Worm (Caenorhabditis elegans) whole organism, early embryonic: ENCODE results near the gene abhd-12.

Source experiments
- B0310.2 ChIP-seq: sonication (generic microtip); optimal IDR thresholded peaks from 2 replicates; lab custom pipeline; 2016; ENCODE audit warnings: mild to moderate bottlenecking, missing genetic modification characterization, missing compliant biosample characterization
- F13C5.2 ChIP-seq: sonication (generic microtip); optimal IDR thresholded peaks from 2 replicates; lab custom pipeline; 2017; ENCODE audit warnings: mild to moderate bottlenecking, missing genetic modification characterization, inconsistent platforms, missing compliant biosample characterization
- aly-1 ChIP-seq: sonication (generic microtip); optimal IDR thresholded peaks from 2 replicates; lab custom pipeline; 2016; ENCODE audit warnings: missing genetic modification characterization, missing compliant biosample characterization
- ama-1 ChIP-seq: fragments of 150-350 bp; optimal IDR thresholded peaks from 2 replicates; lab custom pipeline; 2014
- ceh-13 ChIP-seq: fragments of 200-800 bp; sonication (Bioruptor generic); optimal IDR thresholded peaks from 2 replicates; lab custom pipeline; 2018; ENCODE audit warnings: mild to moderate bottlenecking, missing genetic modification characterization, missing compliant biosample characterization
- ceh-36 ChIP-seq: sonication (generic microtip); optimal IDR thresholded peaks from 2 replicates; lab custom pipeline; 2016; ENCODE audit warnings: missing genetic modification characterization, inconsistent platforms, missing compliant biosample characterization
- ets-7 ChIP-seq: sonication (generic microtip); optimal IDR thresholded peaks from 2 replicates; lab custom pipeline; 2016; ENCODE audit warnings: missing genotype, missing genetic modification characterization, missing compliant biosample characterization
- flt-1 ChIP-seq: fragments of 200-800 bp; sonication (Bioruptor generic); IDR thresholded peaks from 2 replicates; pipeline ENCODE4 v1.3.6; 2022; ENCODE audit warnings: missing genetic modification characterization, missing compliant biosample characterization
- hmbx-1 ChIP-seq: sonication (generic microtip); optimal IDR thresholded peaks from 2 replicates; lab custom pipeline; 2016; ENCODE audit warnings: mild to moderate bottlenecking, missing genetic modification characterization, missing compliant biosample characterization
- hmg-4 ChIP-seq: fragments of 200-800 bp; sonication (Bioruptor generic); optimal IDR thresholded peaks from 2 replicates; lab custom pipeline; 2018; ENCODE audit warnings: mild to moderate bottlenecking, missing genetic modification characterization, missing compliant biosample characterization
- hnd-1 ChIP-seq: sonication (generic microtip); optimal IDR thresholded peaks from 2 replicates; lab custom pipeline; 2016; ENCODE audit warnings: missing genetic modification characterization, missing compliant biosample characterization
- pes-1 ChIP-seq: fragments of 200-800 bp; sonication (Bioruptor generic); IDR thresholded peaks from 2 replicates; pipeline ENCODE4 v1.3.6; 2022; ENCODE audit warnings: missing genetic modification reagents, missing genetic modification characterization, missing compliant biosample characterization
- scrt-1 ChIP-seq: fragments of 200-800 bp; sonication (Bioruptor generic); IDR thresholded peaks from 2 replicates; pipeline ENCODE4 v1.3.6; 2022; ENCODE audit warnings: missing genetic modification characterization, missing compliant biosample characterization
- sea-1 ChIP-seq: fragments of 200-800 bp; sonication (Bioruptor generic); conservative IDR thresholded peaks from 2 replicates; pipeline ENCODE4 v1.3.6; 2022; ENCODE audit warnings: missing genetic modification characterization, missing compliant biosample characterization
- tbx-11 ChIP-seq: fragments of 200-800 bp; sonication (Bioruptor generic); IDR thresholded peaks from 2 replicates; pipeline ENCODE4 v1.3.6; 2022; ENCODE audit warnings: missing genetic modification characterization, missing compliant biosample characterization
- tbx-37 ChIP-seq: fragments of 200-800 bp; sonication (Bioruptor generic); conservative IDR thresholded peaks from 2 replicates; pipeline ENCODE4 v1.3.6; 2022; ENCODE audit warnings: missing genetic modification reagents, missing genetic modification characterization, missing compliant biosample characterization
- tra-4 ChIP-seq: sonication (generic microtip); optimal IDR thresholded peaks from 2 replicates; lab custom pipeline; 2017; ENCODE audit warnings: missing genetic modification characterization, missing compliant biosample characterization

Gene abhd-12

ce11 chrV:7983381-7984052, at the start of gene abhd-12, which contains the start of gene natb-1:
Gene abhd-12 (plus strand): TSS chrV:7983879.
Gene natb-1 (minus strand): TSS chrV:7983431.
- no peak for TF ChIP-seq ama-1 (lab: Kevin White, UChicago)
- no peak for TF ChIP-seq scrt-1 (GFP tag; lab: Robert Waterston, UW)
- TF ChIP-seq hnd-1: no peak
- TF ChIP-seq aly-1: no peak

ce11 chrV:7937152-7937551, 46.5 kb upstream of the abhd-12 start, which contains the start of gene srsx-3:
Gene srsx-3 (minus strand): TSS chrV:7937252.
- TF ChIP-seq ets-7 (tag; lab: Kevin White, UChicago): no peak
- no peak for TF ChIP-seq tbx-37

- no peak for TF ChIP-seq scrt-1 (GFP tag; lab: Robert Waterston, UW)
- TF ChIP-seq ceh-13 (GFP tag; lab: Kevin White, UChicago): no peak
- TF ChIP-seq B0310.2 (tag; lab: Kevin White, UChicago): no peak
- no peak for TF ChIP-seq tbx-37
- no peak for TF ChIP-seq F13C5.2 (tag; lab: Kevin White, UChicago)
- TF ChIP-seq ama-1 (lab: Kevin White, UChicago): no peak
These were observed 43.4 kb upstream of the abhd-12 start, which contains the start of gene srt-53 for ce11 chrV:7940299-7940698. Gene srt-53 (minus strand): TSS chrV:7940399.

- TF ChIP-seq ama-1 (lab: Kevin White, UChicago) (no peak), ceh-36 (no peak), pes-1 (no peak), hnd-1 (no peak), hmbx-1 (tag; lab: Kevin White, UChicago) (no peak), B0310.2 (tag; lab: Kevin White, UChicago) (no peak), tbx-37 (no peak), hmg-4 (GFP tag; lab: Kevin White, UChicago) (no peak), aly-1 (no peak), tra-4 (tag; lab: Kevin White, UChicago) (no peak), sea-1 (no peak), ets-7 (tag; lab: Kevin White, UChicago) (no peak), flt-1 (no peak), ceh-13 (GFP tag; lab: Kevin White, UChicago) (no peak), F13C5.2 (tag; lab: Kevin White, UChicago) (no peak), tbx-11 (GFP tag; lab: Robert Waterston, UW) (no peak), scrt-1 (GFP tag; lab: Robert Waterston, UW) (no peak)
These were observed 40.1 kb upstream of the abhd-12 start, which contains the start of gene Y97E10B.1 for ce11 chrV:7943568-7943967. Gene Y97E10B.1 (plus strand): TSS chrV:7943868.

- no peak for TF ChIP-seq hnd-1
- TF ChIP-seq sea-1: no peak
- TF ChIP-seq tbx-37: no peak
These were observed 37.5 kb upstream of the abhd-12 start for ce11 chrV:7946229-7946628.

ce11 chrV:7952855-7953254, 30.8 kb upstream of the abhd-12 start, which contains the start of gene clec-216:
Gene clec-216 (minus strand): TSS chrV:7952955.
- TF ChIP-seq flt-1 (no peak), sea-1 (no peak), tbx-37 (no peak), aly-1 (no peak), tra-4 (tag; lab: Kevin White, UChicago) (no peak), ceh-13 (GFP tag; lab: Kevin White, UChicago) (no peak), F13C5.2 (tag; lab: Kevin White, UChicago) (no peak), hmbx-1 (tag; lab: Kevin White, UChicago) (no peak), B0310.2 (tag; lab: Kevin White, UChicago) (no peak), ceh-36 (no peak), pes-1 (no peak), hnd-1 (no peak), hmg-4 (GFP tag; lab: Kevin White, UChicago) (no peak), ets-7 (tag; lab: Kevin White, UChicago) (no peak)

ce11 chrV:7954552-7954951, 29.1 kb upstream of the abhd-12 start, which contains the start of gene F26D11.13:
Gene F26D11.13 (minus strand): TSS chrV:7954652.
- TF ChIP-seq tra-4 (tag; lab: Kevin White, UChicago) (no peak), F13C5.2 (tag; lab: Kevin White, UChicago) (no peak), flt-1 (no peak), B0310.2 (tag; lab: Kevin White, UChicago) (no peak), aly-1 (no peak), tbx-37 (no peak), hmbx-1 (tag; lab: Kevin White, UChicago) (no peak)

- TF ChIP-seq hnd-1: no peak
- no peak for TF ChIP-seq aly-1
- TF ChIP-seq tbx-37: no peak
- TF ChIP-seq hmbx-1 (tag; lab: Kevin White, UChicago): no peak
- no peak for TF ChIP-seq hmg-4 (GFP tag; lab: Kevin White, UChicago)
- no peak for TF ChIP-seq sea-1
- TF ChIP-seq tbx-11 (GFP tag; lab: Robert Waterston, UW): no peak
- no peak for TF ChIP-seq ceh-13 (GFP tag; lab: Kevin White, UChicago)
- no peak for TF ChIP-seq ceh-36
- no peak for TF ChIP-seq ama-1 (lab: Kevin White, UChicago)
- no peak for TF ChIP-seq B0310.2 (tag; lab: Kevin White, UChicago)
- no peak for TF ChIP-seq ets-7 (tag; lab: Kevin White, UChicago)
- TF ChIP-seq flt-1: no peak
- no peak for TF ChIP-seq pes-1
These were observed 28.5 kb upstream of the abhd-12 start, which contains the start of gene F26D11.12 for ce11 chrV:7955168-7955567. Gene F26D11.12 (minus strand): TSS chrV:7955312.
